Fruit fly (Drosophila melanogaster) whole organism, embryonic: Measurements from ENCODE around the gene CG14331.

Source experiments
- Ada2b ChIP-seq: fragments of 200-800 bp; sonication (Bioruptor generic); IDR thresholded peaks from 2 replicates; pipeline ENCODE4 v1.3.6; 2022; ENCODE audit warnings: missing biosample characterization, missing genetic modification characterization
- BtbVII ChIP-seq: fragments of 200-800 bp; sonication (Bioruptor generic); optimal IDR thresholded peaks from 3 replicates; lab custom pipeline; 2017; ENCODE audit warnings: missing biosample characterization, mild to moderate bottlenecking, missing genetic modification characterization
- Bteb2 ChIP-seq: fragments of 200-800 bp; sonication (Bioruptor generic); optimal IDR thresholded peaks from 2 replicates; lab custom pipeline; 2016; ENCODE audit warnings: missing biosample characterization, missing genetic modification characterization
- CG11247 ChIP-seq: fragments of 200-800 bp; sonication (Bioruptor generic); IDR thresholded peaks from 2 replicates; pipeline ENCODE4 v1.3.6; 2022; ENCODE audit warnings: missing biosample characterization, missing genetic modification characterization
- CG12071 ChIP-seq: fragments of 200-800 bp; sonication (Bioruptor generic); optimal IDR thresholded peaks from 3 replicates; lab custom pipeline; 2018; ENCODE audit warnings: missing biosample characterization, mild to moderate bottlenecking, missing genetic modification characterization
- CG1233 ChIP-seq: fragments of 200-800 bp; sonication (Bioruptor generic); optimal IDR thresholded peaks from 4 replicates; lab custom pipeline; 2018; ENCODE audit warnings: missing biosample characterization, mild to moderate bottlenecking, missing genetic modification characterization
- CG12942 ChIP-seq: fragments of 200-800 bp; sonication (Bioruptor generic); optimal IDR thresholded peaks from 3 replicates; lab custom pipeline; 2016; ENCODE audit warnings: missing biosample characterization, missing genetic modification characterization
- CG14710 ChIP-seq: fragments of 200-800 bp; sonication (Bioruptor generic); optimal IDR thresholded peaks from 3 replicates; lab custom pipeline; 2019; ENCODE audit warnings: missing biosample characterization, mild to moderate bottlenecking, missing genetic modification characterization, moderate library complexity
- CG15269 ChIP-seq: fragments of 200-800 bp; sonication (Bioruptor generic); optimal IDR thresholded peaks from 2 replicates; lab custom pipeline; 2018; ENCODE audit warnings: missing biosample characterization, mild to moderate bottlenecking, missing genetic modification characterization, moderate library complexity
- CG18011 ChIP-seq: fragments of 200-800 bp; sonication (Bioruptor generic); optimal IDR thresholded peaks from 2 replicates; lab custom pipeline; 2017; ENCODE audit warnings: missing biosample characterization, missing genetic modification characterization, mild to moderate bottlenecking, moderate library complexity, missing genotype
- CG32532 ChIP-seq: fragments of 200-800 bp; sonication (Bioruptor generic); IDR thresholded peaks from 2 replicates; pipeline ENCODE4 v1.3.6; 2022; ENCODE audit warnings: missing biosample characterization, missing genetic modification characterization
- CG3281 ChIP-seq: fragments of 200-800 bp; sonication (Bioruptor generic); optimal IDR thresholded peaks from 3 replicates; lab custom pipeline; 2017; ENCODE audit warnings: missing biosample characterization, mild to moderate bottlenecking, missing genetic modification characterization
- CG34224 ChIP-seq: fragments of 200-800 bp; sonication (Bioruptor generic); IDR thresholded peaks from 3 replicates; pipeline ENCODE4 v1.3.6; 2022; ENCODE audit warnings: missing biosample characterization, missing genetic modification characterization; ENCODE audit not compliant: partially characterized antibody
- CG4820 ChIP-seq: fragments of 200-800 bp; sonication (Bioruptor generic); optimal IDR thresholded peaks from 3 replicates; lab custom pipeline; 2016; ENCODE audit warnings: missing biosample characterization, missing genetic modification characterization
- CG5180 ChIP-seq: fragments of 200-800 bp; sonication (Bioruptor generic); optimal IDR thresholded peaks from 3 replicates; lab custom pipeline; 2017; ENCODE audit warnings: missing biosample characterization, missing genetic modification characterization, mild to moderate bottlenecking, moderate library complexity, missing genetic modification reagents
- CG7372 ChIP-seq: fragments of 200-800 bp; sonication (Bioruptor generic); IDR thresholded peaks from 2 replicates; pipeline ENCODE4 v1.3.6; 2022; ENCODE audit warnings: missing biosample characterization, missing genetic modification characterization
- CG8924 ChIP-seq: fragments of 200-800 bp; optimal IDR thresholded peaks from 3 replicates; lab custom pipeline; 2019; ENCODE audit warnings: missing biosample characterization, mild to moderate bottlenecking, missing genetic modification characterization, moderate library complexity
- CG9727 ChIP-seq: fragments of 200-800 bp; sonication (Bioruptor generic); optimal IDR thresholded peaks from 3 replicates; lab custom pipeline; 2017; ENCODE audit warnings: missing biosample characterization, mild to moderate bottlenecking, missing genetic modification characterization
- CTCF ChIP-seq: fragments of 200-800 bp; sonication (Bioruptor generic); optimal IDR thresholded peaks from 2 replicates; lab custom pipeline; 2017; ENCODE audit warnings: missing biosample characterization, mild to moderate bottlenecking, missing genetic modification characterization, moderate library complexity
- Chrac-16 ChIP-seq: fragments of 200-800 bp; sonication (Bioruptor generic); optimal IDR thresholded peaks from 3 replicates; lab custom pipeline; 2016; ENCODE audit warnings: missing biosample characterization, missing genetic modification characterization
- CrebB ChIP-seq: fragments of 200-800 bp; sonication (Bioruptor generic); optimal IDR thresholded peaks from 3 replicates; lab custom pipeline; 2018; ENCODE audit warnings: missing biosample characterization, mild to moderate bottlenecking, missing genetic modification characterization
- Dad ChIP-seq: fragments of 200-800 bp; sonication (Bioruptor generic); optimal IDR thresholded peaks from 3 replicates; lab custom pipeline; 2016; ENCODE audit warnings: missing biosample characterization, missing genetic modification characterization
- Dref ChIP-seq: fragments of 200-800 bp; sonication (Bioruptor generic); IDR thresholded peaks from 2 replicates; pipeline ENCODE4 v1.3.6; 2022; ENCODE audit warnings: missing biosample characterization, missing genetic modification characterization
- Drgx ChIP-seq: fragments of 200-800 bp; sonication (Bioruptor generic); IDR thresholded peaks from 2 replicates; pipeline ENCODE4 v1.3.6; 2022; ENCODE audit warnings: missing biosample characterization, missing genetic modification characterization
- GATAe ChIP-seq: fragments of 200-800 bp; sonication (Bioruptor generic); conservative IDR thresholded peaks from 2 replicates; pipeline ENCODE4 v1.3.6; 2022; ENCODE audit warnings: missing biosample characterization, missing genetic modification characterization
- Med ChIP-seq: fragments of 200-800 bp; sonication (Bioruptor generic); peaks from one replicate; lab custom pipeline; 2016; ENCODE audit warnings: missing biosample characterization, missing genetic modification characterization, mild to moderate bottlenecking, inconsistent platforms, moderate library complexity
- Nf-YB ChIP-seq: fragments of 200-800 bp; sonication (Bioruptor generic); optimal IDR thresholded peaks from 3 replicates; lab custom pipeline; 2019; ENCODE audit warnings: missing biosample characterization, mild to moderate bottlenecking, missing genetic modification characterization, moderate library complexity
- Ptx1 ChIP-seq: fragments of 200-800 bp; sonication (Bioruptor generic); IDR thresholded peaks from 2 replicates; pipeline ENCODE4 v1.3.6; 2022; ENCODE audit warnings: missing biosample characterization, missing genetic modification characterization
- Sox100B ChIP-seq: fragments of 200-800 bp; sonication (Bioruptor generic); optimal IDR thresholded peaks from 3 replicates; lab custom pipeline; 2018; ENCODE audit warnings: missing biosample characterization, mild to moderate bottlenecking, missing genetic modification characterization
- Trl ChIP-seq, 3 experiments: fragments of >200 bp in 2 of 3; fragments of 200-800 bp in 1 of 3; sonication (Bioruptor generic) in 1 of 3; optimal IDR thresholded peaks; 2 replicates in 1 of 3; 3 replicates in 2 of 3; lab custom pipeline; 2016 to 2017; ENCODE audit warnings: missing biosample characterization in 1 of 3, missing genetic modification characterization in 1 of 3
- bab2 ChIP-seq: fragments of 200-800 bp; sonication (Bioruptor generic); optimal IDR thresholded peaks from 2 replicates; lab custom pipeline; 2016; ENCODE audit warnings: missing biosample characterization, missing genetic modification characterization
- danr ChIP-seq: fragments of 200-800 bp; sonication (Bioruptor generic); IDR thresholded peaks from 2 replicates; pipeline ENCODE4 v1.3.6; 2022; ENCODE audit warnings: missing biosample characterization, missing genetic modification characterization
- eyg ChIP-seq: fragments of 200-800 bp; sonication (Bioruptor generic); optimal IDR thresholded peaks from 3 replicates; lab custom pipeline; 2016; ENCODE audit warnings: missing biosample characterization, missing genetic modification characterization
- gfzf ChIP-seq: fragments of 200-800 bp; sonication (Bioruptor generic); optimal IDR thresholded peaks from 2 replicates; lab custom pipeline; 2016; ENCODE audit warnings: missing biosample characterization, mild to moderate bottlenecking, missing genetic modification characterization, moderate library complexity
- gro ChIP-seq: fragments of 200-800 bp; sonication (Bioruptor generic); optimal IDR thresholded peaks from 2 replicates; lab custom pipeline; 2016; ENCODE audit warnings: missing biosample characterization, missing genetic modification characterization
- h ChIP-seq: fragments of >200 bp; optimal IDR thresholded peaks from 2 replicates; lab custom pipeline; 2017
- jumu ChIP-seq: fragments of 200-800 bp; sonication (Bioruptor generic); optimal IDR thresholded peaks from 3 replicates; lab custom pipeline; 2016; ENCODE audit warnings: missing biosample characterization, missing genetic modification characterization
- lbe ChIP-seq: fragments of 200-800 bp; sonication (Bioruptor generic); optimal IDR thresholded peaks from 2 replicates; lab custom pipeline; 2016; ENCODE audit warnings: missing biosample characterization, mild to moderate bottlenecking, missing genetic modification characterization
- lilli ChIP-seq: fragments of 200-800 bp; sonication (Bioruptor generic); optimal IDR thresholded peaks from 3 replicates; lab custom pipeline; 2016; ENCODE audit warnings: missing biosample characterization, missing genetic modification characterization
- lmd ChIP-seq: fragments of 200-800 bp; sonication (Bioruptor generic); IDR thresholded peaks from 2 replicates; pipeline ENCODE4 v1.3.6; 2022; ENCODE audit warnings: missing biosample characterization, missing genetic modification characterization
- lola ChIP-seq, 3 experiments: fragments of >200 bp in 2 of 3; fragments of 200-800 bp in 1 of 3; sonication (Bioruptor generic) in 1 of 3; optimal IDR thresholded peaks; 2 replicates each; lab custom pipeline; 2017 to 2019; ENCODE audit warnings: missing biosample characterization in 3 of 3, missing genetic modification characterization in 3 of 3, mild to moderate bottlenecking in 1 of 3, moderate library complexity in 1 of 3
- mam ChIP-seq: fragments of 200-800 bp; sonication (Bioruptor generic); optimal IDR thresholded peaks from 3 replicates; lab custom pipeline; 2016; ENCODE audit warnings: missing biosample characterization, missing genetic modification characterization
- mirr ChIP-seq: fragments of 200-800 bp; sonication (Bioruptor generic); optimal IDR thresholded peaks from 3 replicates; lab custom pipeline; 2018; ENCODE audit warnings: missing biosample characterization, mild to moderate bottlenecking, missing genetic modification characterization
- oc ChIP-seq: fragments of 200-800 bp; sonication (Bioruptor generic); optimal IDR thresholded peaks from 2 replicates; lab custom pipeline; 2018; ENCODE audit warnings: missing biosample characterization, mild to moderate bottlenecking, missing genetic modification characterization, moderate library complexity
- pan ChIP-seq, 4 experiments: fragments of >200 bp in 3 of 4; fragments of 200-800 bp in 1 of 4; sonication (Bioruptor generic) in 1 of 4; optimal IDR thresholded peaks in 3 of 4; IDR thresholded peaks in 1 of 4; 2 replicates each; pipeline versions ENCODE4 v1.3.6 to Lab custom; 2017 to 2022; ENCODE audit warnings: missing biosample characterization in 2 of 4, missing genetic modification characterization in 2 of 4, mixed read lengths in 1 of 4
- phol ChIP-seq: fragments of 200-800 bp; sonication (Bioruptor generic); optimal IDR thresholded peaks from 3 replicates; lab custom pipeline; 2018; ENCODE audit warnings: missing biosample characterization, mild to moderate bottlenecking, missing genetic modification characterization, moderate library complexity
- sc ChIP-seq, 3 experiments: fragments of >200 bp in 2 of 3; fragments of 200-800 bp in 1 of 3; sonication (Bioruptor generic) in 1 of 3; optimal IDR thresholded peaks; 2 replicates in 2 of 3; 3 replicates in 1 of 3; lab custom pipeline; 2017; ENCODE audit warnings: mild to moderate bottlenecking in 1 of 3, missing biosample characterization in 1 of 3, missing genetic modification characterization in 1 of 3, missing genetic modification reagents in 1 of 3
- sob ChIP-seq: fragments of 200-800 bp; sonication (Bioruptor generic); IDR thresholded peaks from 2 replicates; pipeline ENCODE4 v1.3.6; 2022; ENCODE audit warnings: missing biosample characterization, missing genetic modification characterization
- sqz ChIP-seq: fragments of 200-800 bp; sonication (Bioruptor generic); optimal IDR thresholded peaks from 3 replicates; lab custom pipeline; 2018; ENCODE audit warnings: missing biosample characterization, mild to moderate bottlenecking, missing genetic modification characterization
- wek ChIP-seq: fragments of 200-800 bp; sonication (Bioruptor generic); optimal IDR thresholded peaks from 3 replicates; lab custom pipeline; 2018; ENCODE audit warnings: missing biosample characterization, mild to moderate bottlenecking, missing genetic modification characterization, moderate library complexity

CG14331 gene

dm6 chr3R:17401289-17401752 is 39.2 kb downstream of the CG14331 start (continued):
- no peak for TF ChIP-seq CG5180 (GFP tag; lab: Kevin White, UChicago)
- TF ChIP-seq Bteb2 (GFP tag; lab: Kevin White, UChicago) = peak; percentile 75
- peak; percentile 51 for TF ChIP-seq gro (GFP tag; lab: Kevin White, UChicago)
- TF ChIP-seq mirr (GFP tag; lab: Kevin White, UChicago) = peak; percentile 17
- TF ChIP-seq BtbVII (GFP tag; lab: Kevin White, UChicago) = peak; percentile 3
- peak; percentile 77; the same call in 1 of the 3 replicates for TF ChIP-seq CG34224 (GFP tag; lab: Robert Waterston, UW)
- no peak for TF ChIP-seq Trl (optimal IDR thresholded peaks at IDR 0.05; lab: Kevin White, UChicago)
- TF ChIP-seq Trl (GFP tag; optimal IDR thresholded peaks at IDR 0.05; lab: Kevin White, UChicago) = peak; percentile 53
- no peak for TF ChIP-seq CTCF (GFP tag; lab: Kevin White, UChicago)
- peak; percentile 14; the same call in 1 of the 2 replicates for TF ChIP-seq GATAe (GFP tag; lab: Robert Waterston, UW)
- TF ChIP-seq lola (GFP tag; optimal IDR thresholded peaks at IDR 0.05; lab: Kevin White, UChicago) = peak in 1 of 3 experiments; percentile 88
- TF ChIP-seq Chrac-16 = peak; percentile 41
- no peak for TF ChIP-seq h
- no peak for TF ChIP-seq CG1233 (GFP tag; lab: Kevin White, UChicago)
- peak; percentile 52 for TF ChIP-seq CG18011 (GFP tag; lab: Kevin White, UChicago)
- peak; percentile 76 for TF ChIP-seq CG32532 (GFP tag; lab: Robert Waterston, UW)
- no peak for TF ChIP-seq pan (optimal IDR thresholded peaks at IDR 0.05; lab: Kevin White, UChicago)
- TF ChIP-seq pan (GFP tag; optimal IDR thresholded peaks at IDR 0.05 in 1 of 2, IDR thresholded peaks at IDR 0.05 in 1 of 2) = peak in 1 of 2 experiments; percentile 58
- TF ChIP-seq CG4820 (GFP tag; lab: Kevin White, UChicago) = no peak
- TF ChIP-seq CG12942 = peak; percentile 57
- peak; percentile 20 for TF ChIP-seq eyg
- peak; percentile 27 for TF ChIP-seq CrebB (tag; lab: Kevin White, UChicago)
- TF ChIP-seq sqz = no peak
- peak; percentile 33 for TF ChIP-seq Nf-YB (GFP tag; lab: Kevin White, UChicago)
- 0 out of 2 replicates have a peak, but pooled peaks have one; percentile 43 for TF ChIP-seq sob (GFP tag; lab: Robert Waterston, UW)
- peak; percentile 92 for TF ChIP-seq Dref
- TF ChIP-seq Ada2b = peak; percentile 51; the same call in 1 of the 2 replicates
- TF ChIP-seq CG11247 (GFP tag; lab: Robert Waterston, UW) = peak; percentile 36; the same call in 1 of the 2 replicates

DNA sequence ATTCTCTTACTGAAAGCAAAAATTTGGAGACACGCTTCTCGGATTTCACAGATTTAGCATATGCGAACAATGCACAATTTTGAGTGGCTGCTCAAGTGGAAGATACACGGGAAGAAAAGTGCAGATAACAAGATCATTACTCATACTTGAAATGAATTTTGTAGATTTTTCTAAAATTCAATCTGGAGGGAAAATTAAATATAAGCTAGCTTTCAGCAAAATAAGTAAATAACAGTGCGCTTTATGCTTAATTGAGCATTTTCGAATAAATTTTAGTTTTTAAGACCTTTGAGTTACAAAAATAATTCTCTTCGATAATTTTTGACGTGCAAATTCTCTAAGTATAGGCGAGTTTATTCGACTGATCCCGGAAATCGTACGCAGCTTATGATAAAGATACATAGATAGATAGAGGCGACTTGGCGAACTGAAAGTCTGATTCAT is 39.8 kb downstream of the CG14331 start:
- TF ChIP-seq lmd (GFP tag; lab: Robert Waterston, UW) (0 out of 2 replicates have a peak, but pooled peaks have one; percentile 35), CG14710 (tag; lab: Kevin White, UChicago) (peak; percentile 53), Med (GFP tag; lab: Kevin White, UChicago) (peak; percentile 85), jumu (GFP tag; lab: Kevin White, UChicago) (peak; percentile 2), gfzf (GFP tag; lab: Kevin White, UChicago) (no peak), CG15269 (peak; percentile 19), CG8924 (tag; lab: Kevin White, UChicago) (no peak), CG3281 (GFP tag; lab: Kevin White, UChicago) (peak; percentile 65), Drgx (GFP tag; lab: Robert Waterston, UW) (peak; percentile 60), lilli (GFP tag; lab: Kevin White, UChicago) (no peak), CG12071 (GFP tag; lab: Kevin White, UChicago) (peak; percentile 50), danr (peak; percentile 48; the same call in 1 of the 2 replicates), Ptx1 (GFP tag; lab: Robert Waterston, UW) (peak; percentile 43; the same call in 1 of the 2 replicates), sc (optimal IDR thresholded peaks at IDR 0.05; lab: Kevin White, UChicago) (no peak), sc (GFP tag; optimal IDR thresholded peaks at IDR 0.05; lab: Kevin White, UChicago) (no peak), mam (GFP tag; lab: Kevin White, UChicago) (no peak), CG7372 (no peak; the same call in 1 of the 2 replicates), bab2 (GFP tag; lab: Kevin White, UChicago) (peak; percentile 58), wek (GFP tag; lab: Kevin White, UChicago) (no peak), oc (no peak), Dad (GFP tag; lab: Kevin White, UChicago) (peak; percentile 1), CG9727 (GFP tag; lab: Kevin White, UChicago) (peak; percentile 57), phol (tag; lab: Kevin White, UChicago) (peak; percentile 77), Sox100B (GFP tag; lab: Kevin White, UChicago) (peak; percentile 57), lbe (GFP tag; lab: Kevin White, UChicago) (peak; percentile 47)
